Worm (Caenorhabditis elegans) whole organism, L4/young adult: ENCODE results near the gene ule-4.

Source experiments
- W03F9.2 ChIP-seq: fragments of 150-350 bp; optimal IDR thresholded peaks from 2 replicates; lab custom pipeline; 2014; ENCODE audit warnings: missing biosample characterization, missing genetic modification characterization
- dao-5 ChIP-seq: sonication (generic microtip); optimal IDR thresholded peaks from 2 replicates; lab custom pipeline; 2016; ENCODE audit warnings: missing genotype, missing genetic modification characterization, moderate library complexity, missing compliant biosample characterization
- him-1 ChIP-seq: sonication (generic microtip); optimal IDR thresholded peaks from 2 replicates; lab custom pipeline; 2016; ENCODE audit warnings: missing genotype, missing genetic modification reagents, missing genetic modification characterization, missing compliant biosample characterization

- TF ChIP-seq him-1 (tag; lab: Kevin White, UChicago) = no peak
- TF ChIP-seq dao-5 (tag; lab: Kevin White, UChicago) = no peak
- TF ChIP-seq W03F9.2 (tag; lab: Kevin White, UChicago) = no peak
Observed at ce11 chrIV:13682733-13683132, 35.3 kb upstream of the ule-4 start.
